Fruit fly (Drosophila melanogaster): Measurements from ENCODE around the gene Pdp.

Pdp gene

DNA sequence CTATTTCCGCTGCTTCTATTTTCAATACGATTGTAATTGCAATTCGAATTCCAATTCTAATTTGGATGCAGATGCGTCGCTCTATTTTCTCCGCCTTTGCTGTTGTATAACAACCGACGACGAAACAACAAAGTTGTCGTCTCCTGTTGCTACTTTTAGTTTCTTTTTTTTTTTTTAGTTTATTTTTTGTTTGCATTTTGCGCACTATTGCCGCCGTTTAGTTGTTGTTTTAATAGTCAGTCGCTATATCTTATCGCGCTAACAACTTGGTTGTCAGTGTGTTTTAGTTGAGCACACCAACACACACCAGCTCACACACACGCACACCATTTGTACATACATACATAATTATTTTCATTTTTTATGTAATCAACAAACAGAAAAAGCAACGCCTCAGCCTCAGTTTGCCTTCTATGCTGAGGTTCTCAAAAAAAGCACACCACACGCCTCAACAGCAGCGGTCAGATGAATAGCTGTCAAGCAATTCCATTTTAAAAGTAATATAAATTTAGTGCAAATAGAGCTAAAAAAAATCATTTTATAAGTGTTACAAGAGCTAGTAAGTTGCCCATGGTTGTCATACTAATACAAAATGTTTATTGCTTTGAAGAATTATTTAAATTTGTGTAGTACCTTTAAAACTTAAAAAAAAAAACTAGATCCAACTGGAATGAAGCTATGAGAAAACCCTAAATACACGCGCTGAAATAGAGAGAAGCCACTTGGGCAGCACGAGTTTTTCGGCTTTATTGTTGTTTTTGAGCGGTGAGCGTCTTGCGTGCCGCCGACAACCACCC, 33.0 kb downstream of the Pdp start (continued):
- TF ChIP-seq pan (optimal IDR thresholded peaks at IDR 0.05), result no peak
- peak in 1 of 2 experiments; percentile 73 for TF ChIP-seq pan (GFP tag; optimal IDR thresholded peaks at IDR 0.05 in 1 of 2, IDR thresholded peaks at IDR 0.05 in 1 of 2)
- TF ChIP-seq hkb (optimal IDR thresholded peaks at IDR 0.05), result no peak
- peak; percentile 71 for TF ChIP-seq hkb (GFP tag; IDR thresholded peaks at IDR 0.05)
- peak; percentile 39 for TF ChIP-seq tup (GFP tag; optimal IDR thresholded peaks at IDR 0.05)
- no peak for TF ChIP-seq kay (GFP tag; optimal IDR thresholded peaks at IDR 0.05)
- TF ChIP-seq gfzf (GFP tag; optimal IDR thresholded peaks at IDR 0.05), result no peak
- TF ChIP-seq sd (tag; optimal IDR thresholded peaks at IDR 0.05), result peak; percentile 66
- TF ChIP-seq ssp (GFP tag; IDR thresholded peaks at IDR 0.05), result no peak
- peak; percentile 49 for TF ChIP-seq CG7786 (GFP tag; optimal IDR thresholded peaks at IDR 0.05)
- TF ChIP-seq CG10321 (GFP tag; IDR thresholded peaks at IDR 0.05), result 0 out of 2 replicates have a peak, but pooled peaks have one; percentile 27
- TF ChIP-seq Mad (GFP tag; optimal IDR thresholded peaks at IDR 0.05), result peak; percentile 34
- no peak for TF ChIP-seq corto (GFP tag; optimal IDR thresholded peaks at IDR 0.05)
- TF ChIP-seq CG9215 (GFP tag; IDR thresholded peaks at IDR 0.05), result peak; percentile 68
- TF ChIP-seq gt (GFP tag; IDR thresholded peaks at IDR 0.05), result no peak
- TF ChIP-seq CG7372 (GFP tag; IDR thresholded peaks at IDR 0.05), result peak; percentile 46; the same call in 1 of the 2 replicates
- TF ChIP-seq CG7556 (GFP tag; optimal IDR thresholded peaks at IDR 0.05), result peak; percentile 82
- peak; percentile 11 for TF ChIP-seq trem (tag; optimal IDR thresholded peaks at IDR 0.05)
- TF ChIP-seq unc-4 (GFP tag; IDR thresholded peaks at IDR 0.05; ENCODE audit: partially characterized antibody), result no peak
- TF ChIP-seq fd3F (GFP tag; optimal IDR thresholded peaks at IDR 0.05), result peak; percentile 74
- TF ChIP-seq BEAF-32 (GFP tag; optimal IDR thresholded peaks at IDR 0.05), result no peak
- TF ChIP-seq Rfx (GFP tag; IDR thresholded peaks at IDR 0.05), result peak; percentile 83
- TF ChIP-seq luna (GFP tag; optimal IDR thresholded peaks at IDR 0.05), result no peak
- TF ChIP-seq CG2199 (GFP tag; IDR thresholded peaks at IDR 0.05), result no peak
- TF ChIP-seq klu (GFP tag; IDR thresholded peaks at IDR 0.05), result peak; percentile 22; the same call in 1 of the 2 replicates
- no peak for TF ChIP-seq Elba2 (GFP tag; optimal IDR thresholded peaks at IDR 0.05)
- TF ChIP-seq CG12104 (GFP tag; optimal IDR thresholded peaks at IDR 0.05), result peak; percentile 79
- TF ChIP-seq CG15479 (GFP tag; optimal IDR thresholded peaks at IDR 0.05), result no peak
- peak; percentile 63 for TF ChIP-seq nerfin-1 (tag; optimal IDR thresholded peaks at IDR 0.05)
- TF ChIP-seq CG9437 (GFP tag; optimal IDR thresholded peaks at IDR 0.05), result peak; percentile 63
- TF ChIP-seq CG17612 (GFP tag; IDR thresholded peaks at IDR 0.05), result no peak
- TF ChIP-seq CG6854 (GFP tag; optimal IDR thresholded peaks at IDR 0.05), result peak; percentile 46
- TF ChIP-seq CG12744 (GFP tag; optimal IDR thresholded peaks at IDR 0.05), result no peak
- peak; percentile 76 for TF ChIP-seq CG2712 (tag; optimal IDR thresholded peaks at IDR 0.05)
- TF ChIP-seq pros (GFP tag; optimal IDR thresholded peaks at IDR 0.05), result no peak
- TF ChIP-seq dm (GFP tag; optimal IDR thresholded peaks at IDR 0.05), result no peak
- TF ChIP-seq CG6272 (GFP tag; IDR thresholded peaks at IDR 0.05), result no peak
- peak; percentile 72 for TF ChIP-seq CG34376 (GFP tag; optimal IDR thresholded peaks at IDR 0.05)
- TF ChIP-seq da (GFP tag; optimal IDR thresholded peaks at IDR 0.05), result no peak
- TF ChIP-seq CG18764 (GFP tag; optimal IDR thresholded peaks at IDR 0.05), result no peak
- peak; percentile 60 for TF ChIP-seq org-1 (GFP tag; optimal IDR thresholded peaks at IDR 0.05)
- no peak for TF ChIP-seq Spps (tag; optimal IDR thresholded peaks at IDR 0.05)
- peak; percentile 88 for TF ChIP-seq CG15269 (tag; optimal IDR thresholded peaks at IDR 0.05)
- TF ChIP-seq NfI (GFP tag; optimal IDR thresholded peaks at IDR 0.05), result peak; percentile 75
- TF ChIP-seq CG14860 (GFP tag; IDR thresholded peaks at IDR 0.05; ENCODE audit: partially characterized antibody), result no peak
- TF ChIP-seq CG7987 (GFP tag; optimal IDR thresholded peaks at IDR 0.05), result peak; percentile 55
- TF ChIP-seq hth (optimal IDR thresholded peaks at IDR 0.05), result no peak
- TF ChIP-seq Sin3A (optimal IDR thresholded peaks at IDR 0.05), result no peak
- TF ChIP-seq CG11398 (GFP tag; optimal IDR thresholded peaks at IDR 0.05), result peak; percentile 47
- TF ChIP-seq vfl (GFP tag; optimal IDR thresholded peaks at IDR 0.05), result peak; percentile 59
- no peak for TF ChIP-seq HLHmδ (GFP tag; optimal IDR thresholded peaks at IDR 0.05)
